Worm (Caenorhabditis elegans): ENCODE measurements around the gene his-39.

- TF ChIP-seq blmp-1 (tag; optimal IDR thresholded peaks at IDR 0.05; ENCODE audit: insufficient read depth) (no peak), fos-1 (tag; optimal IDR thresholded peaks at IDR 0.05) (no peak), nhr-12 (tag; optimal IDR thresholded peaks at IDR 0.05) (no peak), nhr-25 (tag; optimal IDR thresholded peaks at IDR 0.05) (no peak), unc-62 (GFP tag; optimal IDR thresholded peaks at IDR 0.05) (no peak), ceh-82 (tag; optimal IDR thresholded peaks at IDR 0.05) (no peak), unc-55 (GFP tag; optimal IDR thresholded peaks at IDR 0.05) (no peak), F13H6.1 (tag; optimal IDR thresholded peaks at IDR 0.05) (no peak), nhr-11 (tag; optimal IDR thresholded peaks at IDR 0.05) (no peak), nhr-23 (tag; optimal IDR thresholded peaks at IDR 0.05) (no peak), lin-39 (tag; optimal IDR thresholded peaks at IDR 0.05) (no peak), unc-39 (tag; optimal IDR thresholded peaks at IDR 0.05) (no peak), Y55F3AM.14 (GFP tag; optimal IDR thresholded peaks at IDR 0.05) (no peak), R02D3.7 (tag; optimal IDR thresholded peaks at IDR 0.05) (no peak)
Measured at ce11 chrV:8513361-8513760, 23.0 kb upstream of the his-39 start, which contains the start of gene F45F2.9.

All from whole organism, L2 larva.